Worm (Caenorhabditis elegans) whole organism, L3 larva: ENCODE data around the gene urb-1.

Experiments used
- ceh-16 ChIP-seq: sonication (generic microtip); optimal IDR thresholded peaks from 2 replicates; lab custom pipeline; 2017; ENCODE audit warnings: missing biosample characterization, missing genetic modification characterization
- egl-27 ChIP-seq: sonication (generic microtip); optimal IDR thresholded peaks from 4 replicates; lab custom pipeline; 2017; ENCODE audit warnings: missing biosample characterization, missing genetic modification reagents, missing genetic modification characterization
- elt-1 ChIP-seq: fragments of 150-350 bp; optimal IDR thresholded peaks from 2 replicates; lab custom pipeline; 2014; ENCODE audit warnings: missing biosample characterization, missing genetic modification characterization
- elt-3 ChIP-seq, 3 experiments: fragments of 150-350 bp in 1 of 3; sonication (generic microtip) in 2 of 3; optimal IDR thresholded peaks; 2 replicates in 2 of 3; 4 replicates in 1 of 3; lab custom pipeline; 2014 to 2017; ENCODE audit warnings: missing biosample characterization in 3 of 3, missing genetic modification characterization in 3 of 3
- eor-1 ChIP-seq, 2 experiments: fragments of 150-350 bp; optimal IDR thresholded peaks; 2 replicates each; lab custom pipeline; 2014 to 2018; ENCODE audit warnings: missing biosample characterization in 2 of 2, missing genetic modification characterization in 2 of 2
- lin-39 ChIP-seq: fragments of 150-350 bp; optimal IDR thresholded peaks from 2 replicates; lab custom pipeline; 2018; ENCODE audit warnings: missing biosample characterization, missing genetic modification reagents, missing genetic modification characterization
- mml-1 ChIP-seq: fragments of 150-350 bp; sonication (generic microtip); optimal IDR thresholded peaks from 3 replicates; lab custom pipeline; 2014; ENCODE audit warnings: missing biosample characterization, missing genetic modification characterization
- nhr-28 ChIP-seq: fragments of 150-350 bp; optimal IDR thresholded peaks from 2 replicates; lab custom pipeline; 2014; ENCODE audit warnings: missing biosample characterization, missing genetic modification characterization
- nhr-67 ChIP-seq: fragments of 150-350 bp; optimal IDR thresholded peaks from 2 replicates; lab custom pipeline; 2014; ENCODE audit warnings: missing biosample characterization, missing genetic modification characterization
- nhr-76 ChIP-seq: fragments of 150-350 bp; sonication (generic microtip); optimal IDR thresholded peaks from 5 replicates; lab custom pipeline; 2014; ENCODE audit warnings: missing biosample characterization, missing genetic modification characterization
- unc-62 ChIP-seq: fragments of 150-350 bp; sonication (generic microtip); optimal IDR thresholded peaks from 4 replicates; lab custom pipeline; 2014; ENCODE audit warnings: missing biosample characterization, missing genetic modification reagents, missing genetic modification characterization

urb-1 gene

ce11 chrV:6385677-6386276 lies 38.2 kb downstream of the urb-1 start:
- TF ChIP-seq nhr-67 (tag; lab: Kevin White, UChicago): no peak
- TF ChIP-seq egl-27: no peak
- no peak for TF ChIP-seq mml-1 (tag; lab: Kevin White, UChicago)
- no peak for TF ChIP-seq nhr-28 (tag; lab: Kevin White, UChicago)
- TF ChIP-seq ceh-16 (tag; lab: Kevin White, UChicago): no peak

- no peak for TF ChIP-seq eor-1 (tag; optimal IDR thresholded peaks at IDR 0.05; lab: Kevin White, UChicago)
- no peak for TF ChIP-seq nhr-76 (tag; lab: Kevin White, UChicago)
- no peak for TF ChIP-seq unc-62 (GFP tag; lab: Kevin White, UChicago)
These were observed 49.1 kb downstream of the urb-1 start, which contains the start of gene F13H6.5 for ce11 chrV:6374844-6375243. Gene F13H6.5, minus strand, starts transcription at chrV:6374944.

- TF ChIP-seq elt-1 (tag; lab: Kevin White, UChicago): no peak
- TF ChIP-seq lin-39: no peak
- TF ChIP-seq elt-3 (tag; optimal IDR thresholded peaks at IDR 0.05; lab: Kevin White, UChicago): peak in 1 of 3 experiments; percentile 24
These were observed 55.5 kb downstream of the urb-1 start for ce11 chrV:6368494-6368893.
